Worm (Caenorhabditis elegans) whole organism, late embryonic: Measurements from ENCODE around the gene B0034.2.

ENCODE experiments used
- ama-1 ChIP-seq: fragments of 150-350 bp; optimal IDR thresholded peaks from 2 replicates; lab custom pipeline; 2014
- ceh-18 ChIP-seq: sonication (generic microtip); optimal IDR thresholded peaks from 2 replicates; lab custom pipeline; 2016; ENCODE audit warnings: missing genetic modification characterization, missing compliant biosample characterization
- ceh-19 ChIP-seq: fragments of 200-800 bp; sonication (Bioruptor generic); optimal IDR thresholded peaks from 2 replicates; lab custom pipeline; 2018; ENCODE audit warnings: mild to moderate bottlenecking, missing genetic modification characterization, missing compliant biosample characterization
- ceh-31 ChIP-seq: sonication (generic microtip); optimal IDR thresholded peaks from 2 replicates; lab custom pipeline; 2016; ENCODE audit warnings: missing genetic modification characterization, missing compliant biosample characterization
- nhr-11 ChIP-seq: fragments of 150-350 bp; optimal IDR thresholded peaks from 2 replicates; lab custom pipeline; 2014; ENCODE audit warnings: missing biosample characterization, missing genetic modification characterization
- pha-4 ChIP-seq: fragments of 150-350 bp; optimal IDR thresholded peaks from 2 replicates; lab custom pipeline; 2018; ENCODE audit warnings: missing biosample characterization, missing genetic modification reagents, missing genetic modification characterization
- sox-4 ChIP-seq: sonication (generic microtip); optimal IDR thresholded peaks from 2 replicates; lab custom pipeline; 2017; ENCODE audit warnings: mild to moderate bottlenecking, missing genetic modification characterization, inconsistent platforms, missing compliant biosample characterization

ce11 chrII:5895870-5896269, 48.3 kb downstream of the B0034.2 start, which contains the start of gene F59G1.4:
- TF ChIP-seq pha-4 (tag; lab: Kevin White, UChicago) (no peak), ama-1 (no peak), ceh-19 (GFP tag; lab: Kevin White, UChicago) (no peak), ceh-31 (tag; lab: Kevin White, UChicago) (no peak), sox-4 (tag; lab: Kevin White, UChicago) (no peak), ceh-18 (tag; lab: Kevin White, UChicago) (no peak), nhr-11 (tag; lab: Kevin White, UChicago) (no peak)
